Worm (Caenorhabditis elegans) whole organism, L4/young adult: ENCODE data around the gene Y54F10BM.22.

Source experiments
- W03F9.2 ChIP-seq: fragments of 150-350 bp; optimal IDR thresholded peaks from 2 replicates; lab custom pipeline; 2014; ENCODE audit warnings: missing biosample characterization, missing genetic modification characterization
- dao-5 ChIP-seq: sonication (generic microtip); optimal IDR thresholded peaks from 2 replicates; lab custom pipeline; 2016; ENCODE audit warnings: missing genotype, missing genetic modification characterization, moderate library complexity, missing compliant biosample characterization
- him-1 ChIP-seq: sonication (generic microtip); optimal IDR thresholded peaks from 2 replicates; lab custom pipeline; 2016; ENCODE audit warnings: missing genotype, missing genetic modification reagents, missing genetic modification characterization, missing compliant biosample characterization

Gene Y54F10BM.22

ce11 chrIII:2262942-2263341 is 17.8 kb upstream of the Y54F10BM.22 start, which contains the start of gene Y54F10BM.6:
TSS of gene Y54F10BM.6 (plus strand) at chrIII:2263242.
- TF ChIP-seq W03F9.2 (tag; lab: Kevin White, UChicago) (no peak), him-1 (tag; lab: Kevin White, UChicago) (no peak), dao-5 (tag; lab: Kevin White, UChicago) (no peak)

- TF ChIP-seq W03F9.2 (tag; lab: Kevin White, UChicago) (no peak), dao-5 (tag; lab: Kevin White, UChicago) (no peak), him-1 (tag; lab: Kevin White, UChicago) (no peak)
These were observed 14.6 kb upstream of the Y54F10BM.22 start, which contains the start of gene fbxa-9 for ce11 chrIII:2265986-2266701. TSS of gene fbxa-9 (plus strand) at chrIII:2266651.

ce11 chrIII:2272075-2272474 is 8.6 kb upstream of the Y54F10BM.22 start, which contains the start of gene fbxa-48:
TSS of gene fbxa-48 (minus strand) at chrIII:2272175.
- no peak for TF ChIP-seq W03F9.2 (tag; lab: Kevin White, UChicago)
- TF ChIP-seq dao-5 (tag; lab: Kevin White, UChicago), result no peak
- no peak for TF ChIP-seq him-1 (tag; lab: Kevin White, UChicago)

- no peak for TF ChIP-seq W03F9.2 (tag; lab: Kevin White, UChicago)
- no peak for TF ChIP-seq dao-5 (tag; lab: Kevin White, UChicago)
- no peak for TF ChIP-seq him-1 (tag; lab: Kevin White, UChicago)
These were observed 8.0 kb upstream of the Y54F10BM.22 start, which contains the start of gene fbxa-39 for ce11 chrIII:2272732-2273131. TSS of gene fbxa-39 (plus strand) at chrIII:2273032.

ce11 chrIII:2276842-2277241 is 3.9 kb upstream of the Y54F10BM.22 start, which contains the start of gene Y54F10BM.21:
TSS of gene Y54F10BM.21 (plus strand) at chrIII:2277142.
- TF ChIP-seq dao-5 (tag; lab: Kevin White, UChicago), result no peak
- TF ChIP-seq him-1 (tag; lab: Kevin White, UChicago), result no peak
- TF ChIP-seq W03F9.2 (tag; lab: Kevin White, UChicago), result no peak

ce11 chrIII:2279457-2279856 is 1.2 kb upstream of the Y54F10BM.22 start, which contains the start of gene Y54F10BM.23:
TSS of gene Y54F10BM.23 (minus strand) at chrIII:2279557.
- no peak for TF ChIP-seq him-1 (tag; lab: Kevin White, UChicago)
- TF ChIP-seq W03F9.2 (tag; lab: Kevin White, UChicago), result no peak
- TF ChIP-seq dao-5 (tag; lab: Kevin White, UChicago), result no peak

- TF ChIP-seq dao-5 (tag; lab: Kevin White, UChicago) (no peak), W03F9.2 (tag; lab: Kevin White, UChicago) (no peak), him-1 (tag; lab: Kevin White, UChicago) (no peak)
These were observed 1.6 kb downstream of the Y54F10BM.22 start, which contains the start of gene Y54F10BM.3 for ce11 chrIII:2281975-2282957. TSS of gene Y54F10BM.3 (plus strand) at chrIII:2282025.

ce11 chrIII:2283341-2283847 is 2.7 kb downstream of the Y54F10BM.22 start:
- TF ChIP-seq dao-5 (tag; lab: Kevin White, UChicago) (no peak), him-1 (tag; lab: Kevin White, UChicago) (no peak), W03F9.2 (tag; lab: Kevin White, UChicago) (no peak)

- TF ChIP-seq W03F9.2 (tag; lab: Kevin White, UChicago), result no peak
- no peak for TF ChIP-seq dao-5 (tag; lab: Kevin White, UChicago)
- TF ChIP-seq him-1 (tag; lab: Kevin White, UChicago), result no peak
These were observed 7.6 kb downstream of the Y54F10BM.22 start for ce11 chrIII:2288261-2288660.

ce11 chrIII:2291139-2291538 is 10.4 kb downstream of the Y54F10BM.22 start, which contains the start of gene fbxa-219:
TSS of gene fbxa-219 (plus strand) at chrIII:2291415.
- TF ChIP-seq him-1 (tag; lab: Kevin White, UChicago) (no peak), W03F9.2 (tag; lab: Kevin White, UChicago) (no peak), dao-5 (tag; lab: Kevin White, UChicago) (no peak)

ce11 chrIII:2294736-2295135 is 14.0 kb downstream of the Y54F10BM.22 start:
- no peak for TF ChIP-seq dao-5 (tag; lab: Kevin White, UChicago)
- TF ChIP-seq him-1 (tag; lab: Kevin White, UChicago), result no peak
- TF ChIP-seq W03F9.2 (tag; lab: Kevin White, UChicago), result no peak

ce11 chrIII:2304149-2304548 is 23.4 kb downstream of the Y54F10BM.22 start:
- TF ChIP-seq him-1 (tag; lab: Kevin White, UChicago) (no peak), dao-5 (tag; lab: Kevin White, UChicago) (no peak), W03F9.2 (tag; lab: Kevin White, UChicago) (no peak)
